Worm (Caenorhabditis elegans): Measurements from ENCODE around the gene T05H10.4.

T05H10.4 gene

DNA sequence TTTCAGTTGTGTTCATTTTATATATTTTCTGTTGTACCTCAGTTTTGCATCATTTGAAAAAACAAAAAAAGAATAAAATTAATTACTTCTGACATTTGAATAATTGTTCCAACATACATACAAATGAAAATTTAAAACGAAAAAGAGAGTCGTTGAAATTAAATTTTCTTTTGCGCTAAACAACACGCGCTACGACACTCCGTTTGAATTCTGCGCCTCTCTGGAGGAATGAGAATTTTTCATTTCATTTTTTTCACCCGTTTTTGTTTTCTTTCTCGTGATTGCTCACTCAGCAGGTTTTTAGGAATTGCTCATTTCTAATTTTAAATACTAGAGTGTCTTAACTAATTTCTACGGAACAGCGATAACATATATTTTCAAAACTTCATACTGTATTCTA is 11.3 kb upstream of the T05H10.4 start (continued):
- TF ChIP-seq unc-86 (tag; optimal IDR thresholded peaks at IDR 0.05) (no peak), nhr-28 (tag; optimal IDR thresholded peaks at IDR 0.05) (no peak), mep-1 (tag; optimal IDR thresholded peaks at IDR 0.05) (no peak), C16A3.4 (tag; optimal IDR thresholded peaks at IDR 0.05) (peak; percentile 18), mab-9 (GFP tag; IDR thresholded peaks at IDR 0.05) (no peak), lin-15B (tag; optimal IDR thresholded peaks at IDR 0.05) (peak; percentile 72), ztf-4 (tag; optimal IDR thresholded peaks at IDR 0.05) (no peak), alr-1 (tag; optimal IDR thresholded peaks at IDR 0.05; ENCODE audit: borderline replicate concordance) (no peak), unc-30 (tag; optimal IDR thresholded peaks at IDR 0.05) (no peak), ceh-8 (GFP tag; optimal IDR thresholded peaks at IDR 0.05) (no peak), nhr-85 (tag) (peak; percentile 54), blmp-1 (tag; optimal IDR thresholded peaks at IDR 0.05) (peak; percentile 48), nhr-19 (GFP tag; conservative IDR thresholded peaks at IDR 0.05) (no peak), dpl-1 (GFP tag; optimal IDR thresholded peaks at IDR 0.05) (peak in 2 of 3 experiments; percentile 12 to 42), fos-1 (tag; optimal IDR thresholded peaks at IDR 0.05) (no peak), lsy-2 (tag; optimal IDR thresholded peaks at IDR 0.05) (peak; percentile 65 to 74), nhr-71 (tag; optimal IDR thresholded peaks at IDR 0.05) (peak; percentile 36), snu-23 (GFP tag; optimal IDR thresholded peaks at IDR 0.05) (peak; percentile 43), ceh-90 (tag; optimal IDR thresholded peaks at IDR 0.05) (no peak), aly-2 (tag; optimal IDR thresholded peaks at IDR 0.05) (no peak), aha-1 (tag; optimal IDR thresholded peaks at IDR 0.05) (no peak), swsn-7 (tag; optimal IDR thresholded peaks at IDR 0.05) (peak; percentile 48), elt-2 (tag; optimal IDR thresholded peaks at IDR 0.05) (no peak), nhr-84 (tag; optimal IDR thresholded peaks at IDR 0.05) (no peak), lin-39 (tag; optimal IDR thresholded peaks at IDR 0.05) (no peak), ets-5 (GFP tag; IDR thresholded peaks at IDR 0.05) (no peak), tlp-1 (tag; optimal IDR thresholded peaks at IDR 0.05) (no peak), ztf-11 (tag; optimal IDR thresholded peaks at IDR 0.05) (no peak), pqm-1 (tag; optimal IDR thresholded peaks at IDR 0.05) (no peak), egl-13 (tag; optimal IDR thresholded peaks at IDR 0.05) (no peak)

DNA sequence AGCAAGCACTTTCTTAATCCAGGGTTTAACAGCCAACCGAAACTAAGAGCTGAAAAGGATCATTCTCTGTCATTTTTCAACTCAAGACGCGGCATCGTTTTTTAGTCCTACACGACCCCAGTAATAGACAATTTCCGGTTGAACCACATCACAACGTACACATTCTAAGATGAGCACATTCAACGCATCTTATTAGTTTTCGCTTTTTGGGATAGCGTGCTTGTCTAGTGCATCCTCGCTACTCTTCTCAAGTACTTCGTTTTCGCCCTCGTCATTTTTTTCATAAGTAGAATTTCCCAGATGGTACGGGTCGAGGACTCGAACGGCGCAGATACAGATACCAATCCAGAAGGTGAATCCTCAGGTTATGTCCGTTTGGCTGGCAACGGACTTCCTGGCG is 10.7 kb upstream of the T05H10.4 start, which contains the start of gene T05H10.1:
TSS of gene T05H10.1 (plus strand) at position 301 of the 400 bp plus-strand sequence.
- no peak for TF ChIP-seq mdl-1 (tag; optimal IDR thresholded peaks at IDR 0.05)
- TF ChIP-seq dpl-1 (GFP tag; optimal IDR thresholded peaks at IDR 0.05): no peak
- no peak for TF ChIP-seq C34B4.2 (tag; optimal IDR thresholded peaks at IDR 0.05)
- no peak for TF ChIP-seq efl-1 (optimal IDR thresholded peaks at IDR 0.05)
- TF ChIP-seq efl-1 (GFP tag; optimal IDR thresholded peaks at IDR 0.05 in 1 of 2): no peak
- no peak for TF ChIP-seq dsc-1 (tag; optimal IDR thresholded peaks at IDR 0.05)
- TF ChIP-seq fkh-4 (tag; optimal IDR thresholded peaks at IDR 0.05; ENCODE audit: borderline replicate concordance): no peak
- no peak for TF ChIP-seq F16B12.6 (tag; optimal IDR thresholded peaks at IDR 0.05)
- no peak for TF ChIP-seq ztf-11 (tag; optimal IDR thresholded peaks at IDR 0.05)
- no peak for TF ChIP-seq C04F5.9 (tag; optimal IDR thresholded peaks at IDR 0.05)
- TF ChIP-seq snu-23 (GFP tag; optimal IDR thresholded peaks at IDR 0.05): no peak
- TF ChIP-seq ces-1 (GFP tag; optimal IDR thresholded peaks at IDR 0.05): no peak
- no peak for TF ChIP-seq hpl-2 (GFP tag; optimal IDR thresholded peaks at IDR 0.05)
- TF ChIP-seq irx-1 (tag; optimal IDR thresholded peaks at IDR 0.05): no peak
- no peak for TF ChIP-seq unc-30 (tag; optimal IDR thresholded peaks at IDR 0.05)
- TF ChIP-seq lin-14 (GFP tag; optimal IDR thresholded peaks at IDR 0.05): no peak
- TF ChIP-seq ama-1 (optimal IDR thresholded peaks at IDR 0.05): no peak
- no peak for TF ChIP-seq aly-2 (tag; optimal IDR thresholded peaks at IDR 0.05)
- TF ChIP-seq nhr-28 (tag; optimal IDR thresholded peaks at IDR 0.05): no peak
- no peak for TF ChIP-seq nhr-11 (tag; optimal IDR thresholded peaks at IDR 0.05)

Measured in whole organism, L1 larva.